Fruit fly (Drosophila melanogaster): Measurements from ENCODE around the gene CG13895.

CG13895 gene

DNA sequence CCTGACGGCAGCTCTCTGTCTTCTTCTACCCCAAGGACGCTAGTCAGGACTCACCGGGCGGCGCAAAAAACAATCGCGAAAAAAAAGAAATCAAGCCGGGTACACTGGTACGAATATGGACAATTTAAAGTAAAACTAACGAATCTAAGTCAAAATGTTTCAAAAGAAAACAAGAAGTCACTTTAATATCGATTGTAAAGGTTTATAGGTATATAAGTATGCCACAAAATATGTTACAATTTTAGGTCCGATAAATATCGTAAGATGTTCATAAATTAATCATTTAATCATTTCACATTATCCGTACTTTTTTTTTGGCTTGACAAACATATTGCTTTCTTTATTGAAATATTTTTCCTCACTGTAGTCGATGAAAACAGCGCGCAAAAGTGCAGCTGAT, 8.1 kb upstream of the CG13895 start (continued):
- TF ChIP-seq CG3407 (GFP tag; optimal IDR thresholded peaks at IDR 0.05) (no peak), CG2712 (tag; optimal IDR thresholded peaks at IDR 0.05) (peak; percentile 43), NK7.1 (GFP tag; optimal IDR thresholded peaks at IDR 0.05) (no peak), CG18262 (tag; optimal IDR thresholded peaks at IDR 0.05) (peak; percentile 65), CG30431 (GFP tag; optimal IDR thresholded peaks at IDR 0.05) (no peak), lilli (GFP tag; optimal IDR thresholded peaks at IDR 0.05) (no peak), E2f1 (GFP tag; IDR thresholded peaks at IDR 0.05) (no peak), CG12391 (tag; optimal IDR thresholded peaks at IDR 0.05) (peak; percentile 32)

DNA sequence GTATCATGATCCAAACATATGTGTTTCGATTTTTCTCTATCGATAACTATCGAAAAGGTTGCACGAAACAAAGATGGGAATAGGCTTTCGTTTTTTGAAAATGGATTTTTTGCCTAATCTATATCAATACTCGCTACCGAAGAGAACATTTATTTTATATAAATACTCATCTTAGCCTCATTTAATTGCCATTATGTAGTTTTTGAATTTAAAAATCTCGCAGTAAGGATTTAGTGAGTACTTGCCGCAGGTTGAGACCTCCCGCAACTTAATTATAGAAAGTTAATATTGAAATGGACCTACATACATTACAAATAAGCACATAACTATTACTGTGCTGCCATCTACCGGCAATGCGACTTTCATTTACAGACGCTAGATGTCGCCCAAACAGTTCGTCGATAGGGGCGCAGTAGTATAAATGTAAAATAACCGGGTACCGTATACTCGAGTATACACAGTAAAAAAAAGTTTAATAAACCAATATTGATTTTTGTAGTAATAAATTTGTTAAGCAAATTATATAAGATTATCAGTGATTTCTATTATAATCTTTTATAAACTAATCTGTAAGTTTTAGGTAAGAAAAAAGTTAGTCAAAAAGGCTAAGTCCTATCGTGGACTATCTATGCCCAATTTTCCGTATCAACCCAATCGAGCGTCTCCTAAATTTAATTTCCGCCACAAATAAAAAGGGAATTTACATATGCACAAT, 4.0 kb upstream of the CG13895 start, which contains the start of gene CG13896:
CG13896 (minus strand) TSS at position 12 of the 715 bp plus-strand sequence.
- TF ChIP-seq CG17912 (GFP tag; optimal IDR thresholded peaks at IDR 0.05) (peak; percentile 58), Camta (GFP tag; optimal IDR thresholded peaks at IDR 0.05) (peak; percentile 89), CG5953 (GFP tag; IDR thresholded peaks at IDR 0.05) (peak; percentile 58; the same call in 1 of the 2 replicates), CG12769 (tag; optimal IDR thresholded peaks at IDR 0.05) (peak; percentile 88), Hr51 (GFP tag; optimal IDR thresholded peaks at IDR 0.05) (peak; percentile 84 to 87), ewg (GFP tag; optimal IDR thresholded peaks at IDR 0.05) (peak; percentile 65), CG12942 (GFP tag; optimal IDR thresholded peaks at IDR 0.05) (peak; percentile 80), NC2β (GFP tag; optimal IDR thresholded peaks at IDR 0.05) (peak; percentile 91), eyg (GFP tag; optimal IDR thresholded peaks at IDR 0.05) (peak; percentile 57), Aef1 (GFP tag; IDR thresholded peaks at IDR 0.05) (peak; percentile 75), CG1602 (GFP tag; optimal IDR thresholded peaks at IDR 0.05) (peak; percentile 92), aop (GFP tag; IDR thresholded peaks at IDR 0.05) (0 out of 2 replicates have a peak, but pooled peaks have one; percentile 24), sug (tag; optimal IDR thresholded peaks at IDR 0.05) (peak; percentile 86), corto (GFP tag; optimal IDR thresholded peaks at IDR 0.05) (peak; percentile 30), CG13894 (tag; optimal IDR thresholded peaks at IDR 0.05) (peak; percentile 84), Opbp (GFP tag; IDR thresholded peaks at IDR 0.05; ENCODE audit: partially characterized antibody) (peak; percentile 61), slou (GFP tag; optimal IDR thresholded peaks at IDR 0.05) (peak; percentile 75), CG10543 (GFP tag; optimal IDR thresholded peaks at IDR 0.05) (peak; percentile 41), exex (tag; optimal IDR thresholded peaks at IDR 0.05) (peak; percentile 40), hb (GFP tag; IDR thresholded peaks at IDR 0.05; ENCODE audit: partially characterized antibody) (no peak), MTF-1 (GFP tag; optimal IDR thresholded peaks at IDR 0.05; ENCODE audit: borderline replicate concordance) (peak; percentile 84), CG14965 (GFP tag; optimal IDR thresholded peaks at IDR 0.05; ENCODE audit: borderline replicate concordance) (peak; percentile 58), mam (GFP tag; optimal IDR thresholded peaks at IDR 0.05) (peak; percentile 90), CG34376 (GFP tag; optimal IDR thresholded peaks at IDR 0.05) (peak; percentile 69), CG9876 (GFP tag; optimal IDR thresholded peaks at IDR 0.05) (peak; percentile 94), amos (GFP tag; IDR thresholded peaks at IDR 0.05; ENCODE audit: partially characterized antibody) (peak; percentile 48), prd (optimal IDR thresholded peaks at IDR 0.05) (no peak), prd (GFP tag; IDR thresholded peaks at IDR 0.05) (peak; percentile 86), Atf3 (GFP tag; optimal IDR thresholded peaks at IDR 0.05) (peak; percentile 79), ERR (GFP tag; optimal IDR thresholded peaks at IDR 0.05) (peak; percentile 61), Ssrp (tag; optimal IDR thresholded peaks at IDR 0.05) (peak; percentile 72), hbn (GFP tag; IDR thresholded peaks at IDR 0.05; ENCODE audit: partially characterized antibody) (peak; percentile 74), CG12219 (GFP tag; optimal IDR thresholded peaks at IDR 0.05) (peak; percentile 66), CG11723 (GFP tag; optimal IDR thresholded peaks at IDR 0.05) (peak; percentile 54), trh (GFP tag; optimal IDR thresholded peaks at IDR 0.05) (peak; percentile 85), CG5245 (GFP tag; optimal IDR thresholded peaks at IDR 0.05) (peak; percentile 96), knrl (GFP tag; IDR thresholded peaks at IDR 0.05; ENCODE audit: partially characterized antibody) (peak; percentile 74), vvl (GFP tag; IDR thresholded peaks at IDR 0.05) (peak; percentile 91), CG16815 (GFP tag; optimal IDR thresholded peaks at IDR 0.05) (peak; percentile 85), sens-2 (GFP tag; IDR thresholded peaks at IDR 0.05) (peak; percentile 47; the same call in 1 of the 2 replicates)

Measured in whole organism, embryonic.